Worm (Caenorhabditis elegans) whole organism, late embryonic: Measurements from ENCODE around the gene B0507.9.
"Not testable (repeated sequence)": the region's sequence is repeated elsewhere in the genome, so short reads cannot be mapped to it uniquely, and the experiment has no call there.

ENCODE experiments used
- C38D4.7 ChIP-seq: fragments of 200-800 bp; sonication (Bioruptor generic); optimal IDR thresholded peaks from 2 replicates; lab custom pipeline; 2018; ENCODE audit warnings: mild to moderate bottlenecking, missing genetic modification characterization, moderate library complexity, missing compliant biosample characterization
- F13H6.1 ChIP-seq: sonication (generic microtip); optimal IDR thresholded peaks from 2 replicates; lab custom pipeline; 2016; ENCODE audit warnings: missing genetic modification characterization, missing compliant biosample characterization
- K09A11.1 ChIP-seq: sonication (generic microtip); optimal IDR thresholded peaks from 2 replicates; lab custom pipeline; 2017; ENCODE audit warnings: antibody characterized with exemption, mild to moderate bottlenecking, missing genetic modification characterization, missing compliant biosample characterization; ENCODE audit not compliant: insufficient read depth
- Y22D7AL.16 ChIP-seq: sonication (generic microtip); optimal IDR thresholded peaks from 2 replicates; lab custom pipeline; 2016; ENCODE audit warnings: missing genetic modification characterization, missing compliant biosample characterization
- ama-1 ChIP-seq: fragments of 150-350 bp; optimal IDR thresholded peaks from 2 replicates; lab custom pipeline; 2014
- ceh-18 ChIP-seq: sonication (generic microtip); optimal IDR thresholded peaks from 2 replicates; lab custom pipeline; 2016; ENCODE audit warnings: missing genetic modification characterization, missing compliant biosample characterization
- ceh-19 ChIP-seq: fragments of 200-800 bp; sonication (Bioruptor generic); optimal IDR thresholded peaks from 2 replicates; lab custom pipeline; 2018; ENCODE audit warnings: mild to moderate bottlenecking, missing genetic modification characterization, missing compliant biosample characterization
- ceh-2 ChIP-seq: sonication (generic microtip); optimal IDR thresholded peaks from 2 replicates; lab custom pipeline; 2016; ENCODE audit warnings: missing genotype, missing genetic modification characterization, missing compliant biosample characterization
- ceh-22 ChIP-seq: sonication (generic microtip); optimal IDR thresholded peaks from 2 replicates; lab custom pipeline; 2017; ENCODE audit warnings: missing biosample characterization, missing genetic modification characterization
- ceh-24 ChIP-seq: sonication (generic microtip); optimal IDR thresholded peaks from 2 replicates; lab custom pipeline; 2016; ENCODE audit warnings: mild to moderate bottlenecking, missing genetic modification characterization, missing compliant biosample characterization
- ceh-31 ChIP-seq: sonication (generic microtip); optimal IDR thresholded peaks from 2 replicates; lab custom pipeline; 2016; ENCODE audit warnings: missing genetic modification characterization, missing compliant biosample characterization
- ceh-34 ChIP-seq: sonication (generic microtip); optimal IDR thresholded peaks from 2 replicates; lab custom pipeline; 2016; ENCODE audit warnings: mild to moderate bottlenecking, missing genetic modification characterization, missing compliant biosample characterization
- ceh-45 ChIP-seq: fragments of 200-800 bp; sonication (Bioruptor generic); IDR thresholded peaks from 2 replicates; pipeline ENCODE4 v1.3.6; 2022; ENCODE audit warnings: missing genetic modification reagents, missing genetic modification characterization, missing compliant biosample characterization
- ceh-48 ChIP-seq: sonication (generic microtip); optimal IDR thresholded peaks from 2 replicates; lab custom pipeline; 2016; ENCODE audit warnings: missing genetic modification characterization, inconsistent platforms, missing compliant biosample characterization
- ceh-6 ChIP-seq: fragments of 200-800 bp; sonication (Bioruptor generic); optimal IDR thresholded peaks from 2 replicates; lab custom pipeline; 2018; ENCODE audit warnings: mild to moderate bottlenecking, missing genetic modification characterization, missing compliant biosample characterization
- dve-1 ChIP-seq: sonication (generic microtip); optimal IDR thresholded peaks from 2 replicates; lab custom pipeline; 2017; ENCODE audit warnings: antibody characterized with exemption, mild to moderate bottlenecking, missing genetic modification characterization, missing compliant biosample characterization
- ets-4 ChIP-seq: sonication (generic microtip); optimal IDR thresholded peaks from 2 replicates; lab custom pipeline; 2016; ENCODE audit warnings: missing genetic modification characterization, missing compliant biosample characterization
- eyg-1 ChIP-seq: sonication (generic microtip); optimal IDR thresholded peaks from 2 replicates; lab custom pipeline; 2016; ENCODE audit warnings: missing genotype, missing genetic modification characterization, missing compliant biosample characterization
- fax-1 ChIP-seq: sonication (generic microtip); optimal IDR thresholded peaks from 2 replicates; lab custom pipeline; 2016; ENCODE audit warnings: missing genotype, missing genetic modification characterization, missing compliant biosample characterization
- fkh-10 ChIP-seq: fragments of 150-350 bp; optimal IDR thresholded peaks from 2 replicates; lab custom pipeline; 2014; ENCODE audit warnings: missing biosample characterization, missing genetic modification reagents, missing genetic modification characterization
- fkh-6 ChIP-seq: sonication (generic microtip); optimal IDR thresholded peaks from 2 replicates; lab custom pipeline; 2016; ENCODE audit warnings: missing genetic modification characterization, missing compliant biosample characterization
- gmeb-2 ChIP-seq: sonication (generic microtip); optimal IDR thresholded peaks from 2 replicates; lab custom pipeline; 2016; ENCODE audit warnings: missing genetic modification characterization, inconsistent platforms, missing compliant biosample characterization
- hlh-8 ChIP-seq: sonication (generic microtip); optimal IDR thresholded peaks from 2 replicates; lab custom pipeline; 2016; ENCODE audit warnings: missing genotype, missing genetic modification characterization, missing compliant biosample characterization
- lim-6 ChIP-seq: sonication (generic microtip); optimal IDR thresholded peaks from 2 replicates; lab custom pipeline; 2016; ENCODE audit warnings: missing genetic modification characterization, missing compliant biosample characterization
- lin-11 ChIP-seq: fragments of 200-800 bp; sonication (Bioruptor generic); optimal IDR thresholded peaks from 2 replicates; lab custom pipeline; 2018; ENCODE audit warnings: mild to moderate bottlenecking, missing genetic modification characterization, missing compliant biosample characterization
- madf-2 ChIP-seq: sonication (generic microtip); optimal IDR thresholded peaks from 2 replicates; lab custom pipeline; 2017; ENCODE audit warnings: missing genetic modification characterization, missing compliant biosample characterization
- mec-3 ChIP-seq: sonication (generic microtip); optimal IDR thresholded peaks from 2 replicates; lab custom pipeline; 2016; ENCODE audit warnings: borderline replicate concordance, missing genetic modification characterization, missing compliant biosample characterization
- nhr-232 ChIP-seq: sonication (generic microtip); optimal IDR thresholded peaks from 2 replicates; lab custom pipeline; 2016; ENCODE audit warnings: missing genetic modification characterization, missing compliant biosample characterization
- odd-2 ChIP-seq: sonication (generic microtip); optimal IDR thresholded peaks from 2 replicates; lab custom pipeline; 2017; ENCODE audit warnings: antibody characterized with exemption, mild to moderate bottlenecking, missing genetic modification characterization, missing compliant biosample characterization
- pax-1 ChIP-seq: fragments of 150-350 bp; optimal IDR thresholded peaks from 2 replicates; lab custom pipeline; 2014; ENCODE audit warnings: missing biosample characterization, missing genetic modification characterization
- pha-2 ChIP-seq: sonication (generic microtip); optimal IDR thresholded peaks from 2 replicates; lab custom pipeline; 2017; ENCODE audit warnings: mild to moderate bottlenecking, missing genetic modification characterization, missing compliant biosample characterization
- pqm-1 ChIP-seq: sonication (generic microtip); optimal IDR thresholded peaks from 2 replicates; lab custom pipeline; 2016; ENCODE audit warnings: missing genetic modification characterization, missing compliant biosample characterization
- pros-1 ChIP-seq: fragments of 150-350 bp; optimal IDR thresholded peaks from 2 replicates; lab custom pipeline; 2014; ENCODE audit warnings: missing biosample characterization, missing genetic modification reagents, missing genetic modification characterization
- rnt-1 ChIP-seq: sonication (generic microtip); optimal IDR thresholded peaks from 2 replicates; lab custom pipeline; 2016; ENCODE audit warnings: missing genetic modification characterization, missing compliant biosample characterization
- sox-4 ChIP-seq: sonication (generic microtip); optimal IDR thresholded peaks from 2 replicates; lab custom pipeline; 2017; ENCODE audit warnings: mild to moderate bottlenecking, missing genetic modification characterization, inconsistent platforms, missing compliant biosample characterization
- tbx-7 ChIP-seq: sonication (generic microtip); optimal IDR thresholded peaks from 2 replicates; lab custom pipeline; 2016; ENCODE audit warnings: missing genotype, missing genetic modification characterization, missing compliant biosample characterization
- unc-42 ChIP-seq: sonication (generic microtip); optimal IDR thresholded peaks from 2 replicates; lab custom pipeline; 2016; ENCODE audit warnings: missing genotype, missing genetic modification characterization, missing compliant biosample characterization
- unc-55 ChIP-seq: sonication (generic microtip); optimal IDR thresholded peaks from 2 replicates; lab custom pipeline; 2017; ENCODE audit warnings: missing biosample characterization, missing genetic modification reagents, missing genetic modification characterization
- zip-5 ChIP-seq: sonication (generic microtip); optimal IDR thresholded peaks from 2 replicates; lab custom pipeline; 2016; ENCODE audit warnings: missing genetic modification characterization, missing compliant biosample characterization

The B0507.9 gene

DNA sequence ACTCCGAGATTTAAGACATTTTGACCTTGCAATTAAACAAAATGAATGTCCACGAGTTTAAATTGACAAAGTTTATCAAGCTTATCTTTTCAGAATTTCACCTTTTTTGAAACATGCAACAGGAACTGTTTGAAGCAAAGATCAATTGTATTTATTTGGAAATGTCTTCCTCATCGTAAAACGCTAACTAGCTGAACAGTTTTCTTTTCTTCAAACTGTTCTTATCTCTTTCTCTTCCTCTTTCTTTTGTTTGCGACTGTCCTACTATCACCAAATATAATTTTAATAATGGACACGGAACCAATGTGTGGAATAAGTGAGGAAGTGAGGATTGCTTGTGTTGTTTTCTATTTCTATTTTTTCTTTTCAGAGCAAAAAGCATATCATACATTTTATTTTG, 32.9 kb downstream of the B0507.9 start, which contains the start of gene ZC196.4:
Gene ZC196.4, plus strand, starts transcription at position 173 of the 400 bp plus-strand sequence.
- no peak for TF ChIP-seq fax-1 (tag; lab: Kevin White, UChicago)
- no peak for TF ChIP-seq ama-1
- no peak for TF ChIP-seq ceh-31 (tag; lab: Kevin White, UChicago)

DNA sequence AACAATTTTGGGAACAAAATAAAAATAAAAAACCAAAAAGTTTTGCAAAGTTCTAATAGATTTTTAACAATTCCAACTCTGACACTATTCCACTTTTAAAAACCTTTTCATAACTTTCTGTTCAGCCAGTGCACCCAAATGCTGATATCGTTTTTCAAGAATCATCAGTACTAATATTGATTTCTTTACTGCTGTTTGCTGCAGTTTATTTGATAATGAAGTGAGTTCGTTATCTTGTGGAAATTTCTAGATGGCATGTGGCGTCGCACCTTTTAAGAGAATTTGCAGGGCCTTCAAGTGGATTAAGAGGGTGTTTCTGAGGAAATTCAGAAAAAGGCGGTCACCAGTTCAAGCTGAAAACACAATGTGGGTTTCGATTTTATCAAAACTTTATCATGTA, 34.8 kb downstream of the B0507.9 start:
- TF ChIP-seq tbx-7 (tag; lab: Kevin White, UChicago) (no peak), ceh-22 (tag; lab: Kevin White, UChicago) (no peak), zip-5 (tag; lab: Kevin White, UChicago) (no peak), nhr-232 (tag; lab: Kevin White, UChicago) (no peak), hlh-8 (no peak), ceh-31 (tag; lab: Kevin White, UChicago) (no peak), pha-2 (tag; lab: Kevin White, UChicago) (no peak)

DNA sequence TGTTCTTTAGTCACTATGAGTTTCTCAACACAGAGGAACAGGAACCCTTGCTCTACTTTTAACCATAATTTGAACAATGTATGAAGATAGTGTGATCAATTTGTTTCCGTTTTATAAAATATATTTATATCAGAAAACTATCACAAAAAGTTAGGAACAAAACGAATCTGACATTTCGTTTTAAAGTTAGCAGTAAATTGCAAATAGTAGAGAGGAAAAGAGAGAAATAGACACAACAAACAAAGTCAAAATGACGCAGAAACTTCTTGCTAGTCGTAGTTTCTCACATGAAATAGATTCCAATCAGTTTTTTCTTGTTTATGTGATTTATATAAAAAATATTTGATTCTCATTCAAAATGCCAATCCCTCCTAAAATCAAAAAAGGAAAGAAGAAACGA, 36.7 kb downstream of the B0507.9 start, which contains the start of gene ZC196.5:
Gene ZC196.5, plus strand, starts transcription at position 301 of the 400 bp plus-strand sequence.
- TF ChIP-seq K09A11.1 (tag; lab: Kevin White, UChicago): no peak
- TF ChIP-seq pax-1 (tag; lab: Kevin White, UChicago): no peak

DNA sequence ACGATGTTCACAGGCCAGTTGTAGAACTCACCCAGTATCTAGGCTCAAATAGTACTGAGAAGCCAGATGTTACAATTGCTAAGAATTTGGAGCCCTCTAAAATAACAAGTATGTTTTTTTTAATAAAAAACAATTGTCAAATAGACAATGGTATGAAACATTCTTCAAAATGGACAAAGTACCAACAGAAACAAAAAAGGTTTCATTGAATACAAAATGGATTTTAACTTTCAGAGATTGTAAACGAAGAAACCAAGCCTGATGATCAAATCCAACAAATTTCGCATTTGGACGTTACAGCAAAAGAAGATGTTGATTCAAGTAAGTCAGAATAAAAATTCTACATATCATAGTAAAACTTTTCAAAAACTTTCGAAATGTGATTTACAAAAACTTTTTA, 38.8 kb downstream of the B0507.9 start, which contains the start of gene ZC196.9:
Gene ZC196.9, minus strand, starts transcription at position 101 of the 400 bp plus-strand sequence.
- TF ChIP-seq ceh-18 (tag; lab: Kevin White, UChicago) (no peak), Y22D7AL.16 (tag; lab: Kevin White, UChicago) (no peak), pros-1 (tag; lab: Kevin White, UChicago) (no peak), zip-5 (tag; lab: Kevin White, UChicago) (no peak), F13H6.1 (tag; lab: Kevin White, UChicago) (no peak), ceh-24 (no peak), nhr-232 (tag; lab: Kevin White, UChicago) (no peak), sox-4 (tag; lab: Kevin White, UChicago) (no peak), ceh-34 (no peak)

DNA sequence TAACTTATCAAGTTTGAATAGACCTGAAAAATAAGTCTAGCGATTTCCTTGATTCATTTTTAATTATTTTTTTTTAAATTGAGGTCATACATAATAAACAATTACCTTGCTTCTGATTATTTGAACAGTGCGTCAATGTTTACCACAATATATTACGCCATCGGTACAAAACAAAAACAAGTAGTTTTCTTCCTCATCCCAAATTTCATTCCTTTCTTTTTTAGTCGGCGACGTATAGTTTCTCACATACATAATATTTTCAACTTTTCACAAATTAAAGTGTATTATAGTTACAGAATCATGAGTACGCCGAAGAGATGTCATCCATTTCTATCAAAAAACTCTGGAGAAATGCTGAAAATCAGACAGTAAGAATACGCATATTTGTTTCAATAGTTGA, 39.6 kb downstream of the B0507.9 start, which contains the start of gene droe-8:
Gene droe-8, plus strand, starts transcription at position 301 of the 400 bp plus-strand sequence.
- not testable (repeated sequence) for TF ChIP-seq rnt-1 (tag; lab: Kevin White, UChicago); hlh-8; ceh-2 (tag; lab: Kevin White, UChicago)

DNA sequence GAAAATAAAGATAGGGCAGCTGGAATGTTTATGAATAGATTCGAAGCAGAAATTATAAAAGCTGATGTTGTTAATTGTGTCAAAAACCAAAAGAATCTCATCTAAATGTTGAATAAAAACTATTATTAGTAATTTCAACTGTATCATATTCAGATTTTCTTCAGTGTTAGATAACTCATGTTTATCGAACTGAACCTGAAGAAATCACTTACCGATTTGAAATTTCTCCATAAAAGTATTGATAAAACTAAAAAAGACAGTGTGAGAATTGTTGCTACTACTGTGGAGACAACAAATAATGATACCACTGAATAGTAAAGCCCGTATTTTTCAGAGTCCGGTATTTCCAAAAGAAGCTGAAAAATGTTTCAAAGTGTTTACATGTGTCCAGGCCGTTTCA, 43.7 kb downstream of the B0507.9 start, which contains the start of gene ZC196.8:
Gene ZC196.8, minus strand, starts transcription at position 101 of the 400 bp plus-strand sequence.
- not testable (repeated sequence) for TF ChIP-seq ceh-19, ceh-6, fkh-10 (GFP tag; lab: Kevin White, UChicago)

DNA sequence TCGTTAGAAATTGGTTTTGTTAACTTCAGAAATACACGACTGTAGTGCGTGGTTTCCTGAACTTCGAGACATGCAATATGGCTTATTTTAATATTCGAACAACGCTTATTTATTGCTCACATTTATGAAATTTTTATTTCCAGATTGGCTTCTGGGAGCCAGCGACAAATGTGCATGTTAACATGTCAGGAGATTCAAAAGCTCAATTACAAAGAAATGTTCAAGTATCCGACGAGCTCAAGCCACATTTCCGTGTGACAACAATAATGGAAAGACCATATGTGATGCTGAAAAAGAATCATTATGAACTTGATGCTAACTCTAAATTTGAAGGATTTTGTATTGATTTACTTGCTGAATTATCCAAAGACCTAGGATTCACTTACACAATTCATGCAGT, 47.4 kb downstream of the B0507.9 start:
- TF ChIP-seq lin-11 (tag; lab: Kevin White, UChicago) (no peak), eyg-1 (tag; lab: Kevin White, UChicago) (no peak), pqm-1 (tag; lab: Kevin White, UChicago) (no peak), ceh-45 (GFP tag; lab: Robert Waterston, UW) (no peak), C38D4.7 (no peak), madf-2 (tag; lab: Kevin White, UChicago) (no peak), mec-3 (tag; lab: Kevin White, UChicago) (no peak), odd-2 (tag; lab: Kevin White, UChicago) (no peak), ets-4 (tag; lab: Kevin White, UChicago) (no peak), fkh-6 (no peak), pros-1 (tag; lab: Kevin White, UChicago) (no peak), K09A11.1 (tag; lab: Kevin White, UChicago) (no peak), lim-6 (tag; lab: Kevin White, UChicago) (no peak), gmeb-2 (no peak), dve-1 (no peak), ceh-18 (tag; lab: Kevin White, UChicago) (no peak), unc-55 (no peak), ceh-6 (GFP tag; lab: Kevin White, UChicago) (no peak), unc-42 (tag; lab: Kevin White, UChicago) (no peak), ceh-48 (tag; lab: Kevin White, UChicago) (no peak)
